Fruit fly (Drosophila melanogaster) whole organism, embryonic: ENCODE data around the gene Fie.

ENCODE experiments used
- Awh ChIP-seq: fragments of 200-800 bp; sonication (Bioruptor generic); IDR thresholded peaks from 2 replicates; pipeline ENCODE4, ENCODE4 v1.3.6; 2022; ENCODE audit warnings: missing biosample characterization, missing genetic modification characterization
- CG10321 ChIP-seq: fragments of 200-800 bp; sonication (Bioruptor generic); IDR thresholded peaks from 2 replicates; pipeline ENCODE4 v1.3.6; 2022; ENCODE audit warnings: missing biosample characterization, missing genetic modification characterization
- CG10979 ChIP-seq: fragments of 200-800 bp; sonication (Bioruptor generic); optimal IDR thresholded peaks from 2 replicates; lab custom pipeline; 2018; ENCODE audit warnings: missing biosample characterization, mild to moderate bottlenecking, missing genetic modification characterization, moderate library complexity
- CG11560 ChIP-seq: fragments of 200-800 bp; sonication (Bioruptor generic); IDR thresholded peaks from 3 replicates; pipeline ENCODE4 v1.3.6; 2022; ENCODE audit warnings: missing biosample characterization, missing genetic modification characterization
- CG14860 ChIP-seq: fragments of 200-800 bp; sonication (Bioruptor generic); IDR thresholded peaks from 3 replicates; pipeline ENCODE4 v1.3.6; 2022; ENCODE audit warnings: missing biosample characterization, missing genetic modification characterization; ENCODE audit not compliant: partially characterized antibody
- CG18011 ChIP-seq: fragments of 200-800 bp; sonication (Bioruptor generic); optimal IDR thresholded peaks from 2 replicates; lab custom pipeline; 2017; ENCODE audit warnings: missing biosample characterization, missing genetic modification characterization, mild to moderate bottlenecking, moderate library complexity, missing genotype
- CG18262 ChIP-seq: fragments of 200-800 bp; optimal IDR thresholded peaks from 3 replicates; lab custom pipeline; 2019; ENCODE audit warnings: missing biosample characterization, mild to moderate bottlenecking, missing genetic modification characterization, moderate library complexity
- CG2116 ChIP-seq: fragments of 200-800 bp; sonication (Bioruptor generic); optimal IDR thresholded peaks from 3 replicates; lab custom pipeline; 2018; ENCODE audit warnings: missing biosample characterization, mild to moderate bottlenecking, missing genetic modification characterization
- CG2202 ChIP-seq: fragments of 200-800 bp; sonication (Bioruptor generic); optimal IDR thresholded peaks from 2 replicates; lab custom pipeline; 2018; ENCODE audit warnings: missing biosample characterization, mild to moderate bottlenecking, missing genetic modification characterization
- CG30020 ChIP-seq: fragments of 200-800 bp; optimal IDR thresholded peaks from 2 replicates; lab custom pipeline; 2019; ENCODE audit warnings: missing biosample characterization, mild to moderate bottlenecking, missing genetic modification characterization, moderate library complexity
- CG32767 ChIP-seq: fragments of 200-800 bp; sonication (Bioruptor generic); IDR thresholded peaks from 2 replicates; pipeline ENCODE4 v1.3.6; 2022; ENCODE audit warnings: missing biosample characterization, missing genetic modification characterization
- CG34422 ChIP-seq: fragments of 200-800 bp; sonication (Bioruptor generic); IDR thresholded peaks from 3 replicates; pipeline ENCODE4 v1.3.6; 2022; ENCODE audit warnings: missing biosample characterization, missing genetic modification characterization
- CG3847 ChIP-seq: fragments of 200-800 bp; sonication (Bioruptor generic); IDR thresholded peaks from 2 replicates; pipeline ENCODE4 v1.3.6; 2022; ENCODE audit warnings: missing biosample characterization, missing genetic modification characterization
- CG4820 ChIP-seq: fragments of 200-800 bp; sonication (Bioruptor generic); optimal IDR thresholded peaks from 3 replicates; lab custom pipeline; 2016; ENCODE audit warnings: missing biosample characterization, missing genetic modification characterization
- CG7372 ChIP-seq: fragments of 200-800 bp; sonication (Bioruptor generic); IDR thresholded peaks from 2 replicates; pipeline ENCODE4 v1.3.6; 2022; ENCODE audit warnings: missing biosample characterization, missing genetic modification characterization
- CG7745 ChIP-seq: fragments of 200-800 bp; sonication (Bioruptor generic); optimal IDR thresholded peaks from 2 replicates; lab custom pipeline; 2018; ENCODE audit warnings: missing biosample characterization, mild to moderate bottlenecking, missing genetic modification characterization, moderate library complexity
- CG7839 ChIP-seq: fragments of 200-800 bp; sonication (Bioruptor generic); optimal IDR thresholded peaks from 3 replicates; lab custom pipeline; 2018; ENCODE audit warnings: missing biosample characterization, mild to moderate bottlenecking, missing genetic modification characterization, moderate library complexity
- CG9817 ChIP-seq: fragments of 200-800 bp; sonication (Bioruptor generic); optimal IDR thresholded peaks from 2 replicates; lab custom pipeline; 2018; ENCODE audit warnings: missing biosample characterization, mild to moderate bottlenecking, missing genetic modification characterization, moderate library complexity
- Chrac-16 ChIP-seq: fragments of 200-800 bp; sonication (Bioruptor generic); optimal IDR thresholded peaks from 3 replicates; lab custom pipeline; 2016; ENCODE audit warnings: missing biosample characterization, missing genetic modification characterization
- Eip74EF ChIP-seq, 2 experiments: fragments of 200-800 bp in 1 of 2; fragments of >200 bp in 1 of 2; sonication (Bioruptor generic) in 1 of 2; optimal IDR thresholded peaks; 2 replicates each; lab custom pipeline; 2017 to 2019; ENCODE audit warnings: missing biosample characterization in 2 of 2, missing genetic modification characterization in 2 of 2, mild to moderate bottlenecking in 1 of 2, moderate library complexity in 1 of 2
- Gug ChIP-seq: fragments of 200-800 bp; sonication (Bioruptor generic); IDR thresholded peaks from 4 replicates; pipeline ENCODE4 v1.3.6; 2022; ENCODE audit warnings: missing biosample characterization, missing genetic modification characterization
- HLH3B ChIP-seq: fragments of 200-800 bp; sonication (Bioruptor generic); IDR thresholded peaks from 2 replicates; pipeline ENCODE4 v1.3.6; 2022; ENCODE audit warnings: missing biosample characterization, missing genetic modification characterization
- Hr51 ChIP-seq, 2 experiments: fragments of 200-800 bp; sonication (Bioruptor generic); optimal IDR thresholded peaks; 2 replicates in 1 of 2; 3 replicates in 1 of 2; lab custom pipeline; 2016 to 2018; ENCODE audit warnings: missing biosample characterization in 2 of 2, missing genetic modification characterization in 2 of 2, mild to moderate bottlenecking in 1 of 2, moderate library complexity in 1 of 2
- Mad ChIP-seq: fragments of 200-800 bp; sonication (Bioruptor generic); optimal IDR thresholded peaks from 2 replicates; lab custom pipeline; 2016; ENCODE audit warnings: missing biosample characterization, missing genetic modification characterization
- NC2β ChIP-seq: fragments of 200-800 bp; sonication (Bioruptor generic); optimal IDR thresholded peaks from 2 replicates; lab custom pipeline; 2016; ENCODE audit warnings: missing biosample characterization, missing genetic modification characterization
- PHDP ChIP-seq: fragments of 200-800 bp; sonication (Bioruptor generic); optimal IDR thresholded peaks from 3 replicates; lab custom pipeline; 2018; ENCODE audit warnings: missing biosample characterization, mild to moderate bottlenecking, missing genetic modification characterization, moderate library complexity
- Ptx1 ChIP-seq: fragments of 200-800 bp; sonication (Bioruptor generic); IDR thresholded peaks from 2 replicates; pipeline ENCODE4 v1.3.6; 2022; ENCODE audit warnings: missing biosample characterization, missing genetic modification characterization
- Side ChIP-seq: fragments of 200-800 bp; sonication (Bioruptor generic); optimal IDR thresholded peaks from 2 replicates; lab custom pipeline; 2016; ENCODE audit warnings: missing biosample characterization, missing genetic modification characterization
- TFAM ChIP-seq: fragments of 200-800 bp; sonication (Bioruptor generic); optimal IDR thresholded peaks from 2 replicates; lab custom pipeline; 2017; ENCODE audit warnings: missing biosample characterization, missing genetic modification characterization, inconsistent platforms
- Vsx1 ChIP-seq: fragments of 200-800 bp; sonication (Bioruptor generic); optimal IDR thresholded peaks from 2 replicates; lab custom pipeline; 2017; ENCODE audit warnings: missing biosample characterization, mild to moderate bottlenecking, missing genetic modification characterization, missing genetic modification reagents
- ara ChIP-seq: fragments of 200-800 bp; sonication (Bioruptor generic); IDR thresholded peaks from 2 replicates; pipeline ENCODE4 v1.3.6; 2022; ENCODE audit warnings: missing biosample characterization, missing genetic modification characterization
- bab2 ChIP-seq: fragments of 200-800 bp; sonication (Bioruptor generic); optimal IDR thresholded peaks from 2 replicates; lab custom pipeline; 2016; ENCODE audit warnings: missing biosample characterization, missing genetic modification characterization
- bcd ChIP-seq: fragments of 200-800 bp; sonication (Bioruptor generic); optimal IDR thresholded peaks from 2 replicates; lab custom pipeline; 2017; ENCODE audit warnings: missing biosample characterization, mild to moderate bottlenecking, missing genetic modification characterization
- chinmo ChIP-seq: fragments of 200-800 bp; sonication (Bioruptor generic); IDR thresholded peaks from 4 replicates; pipeline ENCODE4 v1.3.6; 2022; ENCODE audit warnings: missing biosample characterization, missing genetic modification characterization; ENCODE audit not compliant: partially characterized antibody
- da ChIP-seq: fragments of 200-800 bp; sonication (Bioruptor generic); optimal IDR thresholded peaks from 2 replicates; lab custom pipeline; 2016; ENCODE audit warnings: missing biosample characterization, missing genetic modification characterization
- dysf ChIP-seq: fragments of 200-800 bp; sonication (Bioruptor generic); IDR thresholded peaks from 3 replicates; pipeline ENCODE4 v1.3.6; 2022; ENCODE audit warnings: missing biosample characterization, missing genetic modification characterization
- ftz-f1 ChIP-seq: fragments of 200-800 bp; sonication (Bioruptor generic); optimal IDR thresholded peaks from 2 replicates; lab custom pipeline; 2016; ENCODE audit warnings: missing biosample characterization, missing genetic modification characterization
- fu2 ChIP-seq: fragments of 200-800 bp; sonication (Bioruptor generic); optimal IDR thresholded peaks from 2 replicates; lab custom pipeline; 2016; ENCODE audit warnings: missing biosample characterization, missing genetic modification characterization
- hb ChIP-seq: fragments of 200-800 bp; sonication (Bioruptor generic); IDR thresholded peaks from 3 replicates; pipeline ENCODE4 v1.3.6; 2022; ENCODE audit warnings: missing biosample characterization, missing genetic modification characterization; ENCODE audit not compliant: partially characterized antibody
- kay ChIP-seq: fragments of 200-800 bp; sonication (Bioruptor generic); optimal IDR thresholded peaks from 2 replicates; lab custom pipeline; 2016; ENCODE audit warnings: missing biosample characterization, missing genetic modification characterization
- lov ChIP-seq, 2 experiments: fragments of 200-800 bp in 1 of 2; fragments of >200 bp in 1 of 2; sonication (Bioruptor generic) in 1 of 2; IDR thresholded peaks in 1 of 2; optimal IDR thresholded peaks in 1 of 2; 2 replicates in 1 of 2; 3 replicates in 1 of 2; pipeline versions ENCODE4 v1.3.6 to Lab custom; 2017 to 2022; ENCODE audit warnings: missing biosample characterization in 1 of 2, missing genetic modification characterization in 1 of 2
- nerfin-2 ChIP-seq: fragments of 200-800 bp; sonication (Bioruptor generic); IDR thresholded peaks from 2 replicates; pipeline ENCODE4 v1.3.6; 2022; ENCODE audit warnings: missing biosample characterization, missing genetic modification characterization; ENCODE audit not compliant: partially characterized antibody
- peb ChIP-seq: fragments of 200-800 bp; sonication (Bioruptor generic); IDR thresholded peaks from 2 replicates; pipeline ENCODE4 v1.3.6; 2022; ENCODE audit warnings: missing biosample characterization, missing genetic modification characterization
- prd ChIP-seq, 3 experiments: fragments of >200 bp in 2 of 3; fragments of 200-800 bp in 1 of 3; sonication (Bioruptor generic) in 1 of 3; optimal IDR thresholded peaks in 2 of 3; IDR thresholded peaks in 1 of 3; 2 replicates in 2 of 3; 3 replicates in 1 of 3; pipeline versions ENCODE4 v1.3.6 to Lab custom; 2017 to 2022; ENCODE audit warnings: missing biosample characterization in 1 of 3, missing genetic modification characterization in 1 of 3
- psq ChIP-seq: fragments of 200-800 bp; sonication (Bioruptor generic); optimal IDR thresholded peaks from 2 replicates; lab custom pipeline; 2017; ENCODE audit warnings: missing biosample characterization, missing genetic modification characterization
- ro ChIP-seq: fragments of 200-800 bp; sonication (Bioruptor generic); IDR thresholded peaks from 2 replicates; pipeline ENCODE4 v1.3.6; 2022; ENCODE audit warnings: missing biosample characterization, missing genetic modification characterization
- tap ChIP-seq: fragments of 200-800 bp; optimal IDR thresholded peaks from 3 replicates; lab custom pipeline; 2019; ENCODE audit warnings: missing biosample characterization, mild to moderate bottlenecking, missing genetic modification characterization, moderate library complexity
- tgo ChIP-seq: fragments of 200-800 bp; sonication (Bioruptor generic); IDR thresholded peaks from 3 replicates; pipeline ENCODE4 v1.3.6; 2022; ENCODE audit warnings: missing biosample characterization, missing genetic modification characterization
- vnd ChIP-seq: fragments of 200-800 bp; sonication (Bioruptor generic); IDR thresholded peaks from 3 replicates; pipeline ENCODE4 v1.3.6; 2022; ENCODE audit warnings: missing biosample characterization, missing genetic modification characterization; ENCODE audit not compliant: partially characterized antibody
- zf30C ChIP-seq: fragments of 200-800 bp; sonication (Bioruptor generic); optimal IDR thresholded peaks from 3 replicates; lab custom pipeline; 2018; ENCODE audit warnings: missing biosample characterization, mild to moderate bottlenecking, missing genetic modification characterization

The Fie gene

dm6 chr3L:3905111-3905510 is 12.7 kb downstream of the Fie start, which contains the start of gene ida (continued):
- TF ChIP-seq CG14860 (no peak), CG3847 (GFP tag; lab: Robert Waterston, UW) (peak; percentile 90), kay (no peak), Awh (GFP tag; lab: Robert Waterston, UW) (no peak), CG7839 (tag; lab: Kevin White, UChicago) (no peak), peb (GFP tag; lab: Robert Waterston, UW) (no peak), nerfin-2 (GFP tag; lab: Robert Waterston, UW) (no peak), vnd (GFP tag; lab: Robert Waterston, UW) (no peak), ro (no peak), ara (no peak), CG32767 (no peak), Chrac-16 (GFP tag; lab: Kevin White, UChicago) (no peak), chinmo (GFP tag; lab: Robert Waterston, UW) (0 out of 4 replicates have a peak, but pooled peaks have one; percentile 59), Eip74EF (GFP tag; optimal IDR thresholded peaks at IDR 0.05; lab: Kevin White, UChicago) (no peak), Mad (GFP tag; lab: Kevin White, UChicago) (no peak), PHDP (tag; lab: Kevin White, UChicago) (no peak), tap (tag; lab: Kevin White, UChicago) (no peak), hb (GFP tag; lab: Robert Waterston, UW) (no peak), CG7745 (tag; lab: Kevin White, UChicago) (no peak), lov (optimal IDR thresholded peaks at IDR 0.05; lab: Kevin White, UChicago) (no peak), lov (GFP tag; IDR thresholded peaks at IDR 0.05; lab: Robert Waterston, UW) (no peak), Vsx1 (GFP tag; lab: Kevin White, UChicago) (no peak), CG10321 (GFP tag; lab: Robert Waterston, UW) (no peak), CG9817 (no peak), HLH3B (GFP tag; lab: Robert Waterston, UW) (no peak), zf30C (no peak), CG7372 (no peak), CG4820 (GFP tag; lab: Kevin White, UChicago) (no peak), fu2 (GFP tag; lab: Kevin White, UChicago) (no peak), CG11560 (tag; lab: Robert Waterston, UW) (no peak), TFAM (GFP tag; lab: Kevin White, UChicago) (no peak), da (no peak), psq (no peak), Ptx1 (no peak), bab2 (GFP tag; lab: Kevin White, UChicago) (no peak), Side (GFP tag; lab: Kevin White, UChicago) (no peak), CG2202 (tag; lab: Kevin White, UChicago) (no peak), bcd (GFP tag; lab: Kevin White, UChicago) (no peak), CG18262 (no peak), tgo (no peak), Gug (GFP tag; lab: Robert Waterston, UW) (no peak), CG34422 (GFP tag; lab: Robert Waterston, UW) (peak; percentile 81; the same call in 2 of the 3 replicates), CG2116 (GFP tag; lab: Kevin White, UChicago) (peak; percentile 31), dysf (GFP tag; lab: Robert Waterston, UW) (no peak), NC2β (GFP tag; lab: Kevin White, UChicago) (no peak), CG30020 (tag; lab: Kevin White, UChicago) (no peak), ftz-f1 (GFP tag; lab: Kevin White, UChicago) (no peak), Hr51 (GFP tag; optimal IDR thresholded peaks at IDR 0.05; lab: Kevin White, UChicago) (no peak), CG18011 (GFP tag; lab: Kevin White, UChicago) (no peak), CG10979 (tag; lab: Kevin White, UChicago) (no peak), prd (optimal IDR thresholded peaks at IDR 0.05; lab: Kevin White, UChicago) (no peak), prd (GFP tag; IDR thresholded peaks at IDR 0.05; lab: Robert Waterston, UW) (no peak)
